Fruit fly (Drosophila melanogaster) whole organism, prepupa: Measurements from ENCODE around the gene CG4101.

ENCODE experiments used
- CG10631 ChIP-seq: fragments of 200-800 bp; sonication (Bioruptor generic); optimal IDR thresholded peaks from 2 replicates; lab custom pipeline; 2016; ENCODE audit warnings: missing biosample characterization, missing genetic modification characterization
- CG10669 ChIP-seq: fragments of 200-800 bp; sonication (Bioruptor generic); optimal IDR thresholded peaks from 3 replicates; lab custom pipeline; 2018; ENCODE audit warnings: missing biosample characterization, mild to moderate bottlenecking, missing genetic modification characterization, moderate library complexity
- CG11294 ChIP-seq: fragments of 200-800 bp; sonication (Bioruptor generic); IDR thresholded peaks from 2 replicates; pipeline ENCODE4 v1.3.6; 2022; ENCODE audit warnings: missing biosample characterization, missing genetic modification characterization
- CG11902 ChIP-seq: fragments of 200-800 bp; sonication (Bioruptor generic); optimal IDR thresholded peaks from 3 replicates; lab custom pipeline; 2016; ENCODE audit warnings: missing biosample characterization, missing genetic modification characterization
- CG15336 ChIP-seq: fragments of 200-800 bp; sonication (Bioruptor generic); IDR thresholded peaks from 2 replicates; pipeline ENCODE4 v1.3.6; 2022; ENCODE audit warnings: missing biosample characterization, missing genetic modification characterization
- CG1621 ChIP-seq: fragments of 200-800 bp; sonication (Bioruptor generic); optimal IDR thresholded peaks from 3 replicates; lab custom pipeline; 2018; ENCODE audit warnings: missing biosample characterization, mild to moderate bottlenecking, missing genetic modification characterization
- CG16779 ChIP-seq: fragments of 200-800 bp; sonication (Bioruptor generic); optimal IDR thresholded peaks from 3 replicates; lab custom pipeline; 2017; ENCODE audit warnings: missing biosample characterization, mild to moderate bottlenecking, missing genetic modification characterization
- CG3032 ChIP-seq: fragments of 200-800 bp; optimal IDR thresholded peaks from 2 replicates; lab custom pipeline; 2019; ENCODE audit warnings: missing biosample characterization, mild to moderate bottlenecking, missing genetic modification characterization, moderate library complexity
- CG31627 ChIP-seq: fragments of 200-800 bp; sonication (Bioruptor generic); optimal IDR thresholded peaks from 3 replicates; lab custom pipeline; 2016; ENCODE audit warnings: missing biosample characterization, missing genetic modification characterization
- CG32006 ChIP-seq: fragments of 200-800 bp; sonication (Bioruptor generic); optimal IDR thresholded peaks from 3 replicates; lab custom pipeline; 2017; ENCODE audit warnings: missing biosample characterization, mild to moderate bottlenecking, missing genetic modification characterization
- CG34406 ChIP-seq: fragments of 200-800 bp; sonication (Bioruptor generic); optimal IDR thresholded peaks from 3 replicates; lab custom pipeline; 2016; ENCODE audit warnings: missing biosample characterization, missing genetic modification characterization
- CG3919 ChIP-seq: fragments of 200-800 bp; sonication (Bioruptor generic); optimal IDR thresholded peaks from 3 replicates; lab custom pipeline; 2016; ENCODE audit warnings: missing biosample characterization, missing genetic modification characterization
- CG6163 ChIP-seq: fragments of 200-800 bp; sonication (Bioruptor generic); IDR thresholded peaks from 3 replicates; pipeline ENCODE4 v1.3.6; 2022; ENCODE audit warnings: missing biosample characterization, missing genetic modification characterization
- CG6276 ChIP-seq: fragments of 200-800 bp; sonication (Bioruptor generic); optimal IDR thresholded peaks from 2 replicates; lab custom pipeline; 2017; ENCODE audit warnings: missing biosample characterization, mild to moderate bottlenecking, missing genetic modification characterization
- CG6792 ChIP-seq: fragments of 200-800 bp; sonication (Bioruptor generic); optimal IDR thresholded peaks from 3 replicates; lab custom pipeline; 2016; ENCODE audit warnings: missing biosample characterization, missing genetic modification characterization
- CG6808 ChIP-seq: fragments of 200-800 bp; sonication (Bioruptor generic); optimal IDR thresholded peaks from 3 replicates; lab custom pipeline; 2017; ENCODE audit warnings: missing biosample characterization, missing genetic modification characterization, mild to moderate bottlenecking, moderate library complexity, missing genetic modification reagents
- CG6854 ChIP-seq: fragments of 200-800 bp; sonication (Bioruptor generic); optimal IDR thresholded peaks from 2 replicates; lab custom pipeline; 2017; ENCODE audit warnings: missing biosample characterization, mild to moderate bottlenecking, missing genetic modification characterization
- CG7368 ChIP-seq: fragments of 200-800 bp; sonication (Bioruptor generic); optimal IDR thresholded peaks from 3 replicates; lab custom pipeline; 2016; ENCODE audit warnings: missing biosample characterization, missing genetic modification characterization
- CG8119 ChIP-seq: fragments of 200-800 bp; sonication (Bioruptor generic); IDR thresholded peaks from 3 replicates; pipeline ENCODE4 v1.3.6; 2022; ENCODE audit warnings: missing biosample characterization, missing genetic modification characterization
- CG8319 ChIP-seq: fragments of 200-800 bp; sonication (Bioruptor generic); optimal IDR thresholded peaks from 3 replicates; lab custom pipeline; 2016; ENCODE audit warnings: missing biosample characterization, missing genetic modification characterization
- CG8632 ChIP-seq: fragments of 200-800 bp; sonication (Bioruptor generic); optimal IDR thresholded peaks from 3 replicates; lab custom pipeline; 2016; ENCODE audit warnings: missing biosample characterization, missing genetic modification characterization
- CG9139 ChIP-seq: fragments of 200-800 bp; sonication (Bioruptor generic); optimal IDR thresholded peaks from 3 replicates; lab custom pipeline; 2017; ENCODE audit warnings: missing biosample characterization, mild to moderate bottlenecking, missing genetic modification characterization
- Eip75B ChIP-seq: fragments of 200-800 bp; sonication (Bioruptor generic); optimal IDR thresholded peaks from 3 replicates; lab custom pipeline; 2016; ENCODE audit warnings: missing biosample characterization, missing genetic modification characterization
- Eip78C ChIP-seq: fragments of 200-800 bp; sonication (Bioruptor generic); peaks from one replicate; lab custom pipeline; 2016; ENCODE audit warnings: missing biosample characterization, missing genetic modification characterization
- Eip93F ChIP-seq: fragments of 200-800 bp; sonication (Bioruptor generic); optimal IDR thresholded peaks from 2 replicates; lab custom pipeline; 2016; ENCODE audit warnings: missing biosample characterization, mild to moderate bottlenecking, missing genetic modification characterization
- Ets21C ChIP-seq: fragments of 200-800 bp; sonication (Bioruptor generic); optimal IDR thresholded peaks from 3 replicates; lab custom pipeline; 2016; ENCODE audit warnings: missing biosample characterization, missing genetic modification characterization
- Gug ChIP-seq: fragments of 200-800 bp; sonication (Bioruptor generic); IDR thresholded peaks from 2 replicates; pipeline ENCODE4 v1.3.6; 2022; ENCODE audit warnings: missing biosample characterization, missing genetic modification characterization
- Hr38 ChIP-seq: sonication (Bioruptor generic); optimal IDR thresholded peaks from 2 replicates; lab custom pipeline; 2016; ENCODE audit warnings: missing biosample characterization, missing genetic modification characterization
- Hr39 ChIP-seq: fragments of 200-800 bp; sonication (Bioruptor generic); optimal IDR thresholded peaks from 2 replicates; lab custom pipeline; 2016; ENCODE audit warnings: missing biosample characterization, missing genetic modification characterization
- Hr4 ChIP-seq: fragments of 200-800 bp; sonication (Bioruptor generic); optimal IDR thresholded peaks from 3 replicates; lab custom pipeline; 2016; ENCODE audit warnings: missing biosample characterization, missing genetic modification characterization
- Lpt ChIP-seq: fragments of 200-800 bp; sonication (Bioruptor generic); optimal IDR thresholded peaks from 3 replicates; lab custom pipeline; 2016; ENCODE audit warnings: missing biosample characterization, missing genetic modification characterization
- Met ChIP-seq: fragments of 200-800 bp; sonication (Bioruptor generic); optimal IDR thresholded peaks from 3 replicates; lab custom pipeline; 2016; ENCODE audit warnings: missing biosample characterization, missing genetic modification characterization
- OdsH ChIP-seq: fragments of 200-800 bp; sonication (Bioruptor generic); optimal IDR thresholded peaks from 3 replicates; lab custom pipeline; 2016; ENCODE audit warnings: missing biosample characterization, missing genetic modification characterization
- Smox ChIP-seq: fragments of 200-800 bp; sonication (Bioruptor generic); optimal IDR thresholded peaks from 3 replicates; lab custom pipeline; 2016; ENCODE audit warnings: missing biosample characterization, missing genetic modification characterization
- Sox102F ChIP-seq: fragments of 200-800 bp; sonication (Bioruptor generic); optimal IDR thresholded peaks from 2 replicates; lab custom pipeline; 2016; ENCODE audit warnings: missing biosample characterization, mild to moderate bottlenecking, missing genetic modification characterization
- Sox14 ChIP-seq: fragments of 200-800 bp; sonication (Bioruptor generic); optimal IDR thresholded peaks from 3 replicates; lab custom pipeline; 2016; ENCODE audit warnings: missing biosample characterization, missing genetic modification characterization
- Sox15 ChIP-seq: fragments of 200-800 bp; sonication (Bioruptor generic); optimal IDR thresholded peaks from 3 replicates; lab custom pipeline; 2016; ENCODE audit warnings: missing biosample characterization, missing genetic modification characterization
- achi ChIP-seq: fragments of 200-800 bp; sonication (Bioruptor generic); optimal IDR thresholded peaks from 3 replicates; lab custom pipeline; 2016; ENCODE audit warnings: missing biosample characterization, missing genetic modification characterization
- acj6 ChIP-seq: fragments of 200-800 bp; sonication (Bioruptor generic); optimal IDR thresholded peaks from 3 replicates; lab custom pipeline; 2016; ENCODE audit warnings: missing biosample characterization, missing genetic modification characterization
- cyc ChIP-seq: fragments of 200-800 bp; sonication (Bioruptor generic); optimal IDR thresholded peaks from 3 replicates; lab custom pipeline; 2016; ENCODE audit warnings: missing biosample characterization, missing genetic modification characterization
- dac ChIP-seq: fragments of 200-800 bp; sonication (Bioruptor generic); optimal IDR thresholded peaks from 2 replicates; lab custom pipeline; 2017; ENCODE audit warnings: missing biosample characterization, mild to moderate bottlenecking, missing genetic modification characterization
- dsx ChIP-seq: fragments of 200-800 bp; optimal IDR thresholded peaks from 3 replicates; lab custom pipeline; 2019; ENCODE audit warnings: missing biosample characterization, mild to moderate bottlenecking, missing genetic modification characterization, moderate library complexity; ENCODE audit not compliant: poor library complexity, severe bottlenecking
- eg ChIP-seq: fragments of 200-800 bp; sonication (Bioruptor generic); IDR thresholded peaks from 3 replicates; pipeline ENCODE4 v1.3.6; 2022; ENCODE audit warnings: missing biosample characterization, missing genetic modification characterization
- fd59A ChIP-seq: fragments of 200-800 bp; sonication (Bioruptor generic); optimal IDR thresholded peaks from 2 replicates; lab custom pipeline; 2017; ENCODE audit warnings: missing biosample characterization, mild to moderate bottlenecking, missing genetic modification characterization, missing genetic modification reagents
- fd85E ChIP-seq: fragments of 200-800 bp; sonication (Bioruptor generic); optimal IDR thresholded peaks from 3 replicates; lab custom pipeline; 2016; ENCODE audit warnings: missing biosample characterization, missing genetic modification characterization
- lz ChIP-seq: fragments of 200-800 bp; sonication (Bioruptor generic); optimal IDR thresholded peaks from 3 replicates; lab custom pipeline; 2016; ENCODE audit warnings: missing biosample characterization, missing genetic modification characterization
- net ChIP-seq: fragments of 200-800 bp; sonication (Bioruptor generic); optimal IDR thresholded peaks from 3 replicates; lab custom pipeline; 2016; ENCODE audit warnings: missing biosample characterization, missing genetic modification characterization
- salr ChIP-seq, 2 experiments: fragments of 200-800 bp; sonication (Bioruptor generic); optimal IDR thresholded peaks; 3 replicates each; lab custom pipeline; 2016 to 2018; ENCODE audit warnings: missing biosample characterization in 2 of 2, missing genetic modification characterization in 2 of 2, mild to moderate bottlenecking in 1 of 2
- spab ChIP-seq: fragments of 200-800 bp; sonication (Bioruptor generic); optimal IDR thresholded peaks from 2 replicates; lab custom pipeline; 2017; ENCODE audit warnings: missing biosample characterization, mild to moderate bottlenecking, missing genetic modification characterization, missing genetic modification reagents
- ss ChIP-seq, 2 experiments: fragments of 200-800 bp; sonication (Bioruptor generic); optimal IDR thresholded peaks; 2 replicates in 1 of 2; 3 replicates in 1 of 2; lab custom pipeline; 2017 to 2018; ENCODE audit warnings: mild to moderate bottlenecking in 2 of 2, missing biosample characterization in 2 of 2, missing genetic modification characterization in 2 of 2, moderate library complexity in 1 of 2
- svp ChIP-seq: fragments of 200-800 bp; sonication (Bioruptor generic); peaks from one replicate; lab custom pipeline; 2016; ENCODE audit warnings: missing biosample characterization, missing genetic modification characterization
- topi ChIP-seq: fragments of 200-800 bp; sonication (Bioruptor generic); optimal IDR thresholded peaks from 3 replicates; lab custom pipeline; 2016; ENCODE audit warnings: missing biosample characterization, missing genetic modification characterization

Gene CG4101

dm6 chr3L:16647578-16648113 is 35.4 kb downstream of the CG4101 start, which contains the start of gene Abl:
Gene Abl, minus strand, starts transcription at chr3L:16647882.
- TF ChIP-seq net (GFP tag; lab: Kevin White, UChicago) (peak; percentile 38), Hr38 (GFP tag; lab: Kevin White, UChicago) (no peak), achi (GFP tag; lab: Kevin White, UChicago) (no peak), CG6854 (peak; percentile 87), CG6163 (GFP tag; lab: Robert Waterston, UW) (no peak), CG8632 (no peak), topi (GFP tag; lab: Kevin White, UChicago) (peak; percentile 16), CG32006 (GFP tag; lab: Kevin White, UChicago) (no peak), CG11294 (no peak), Met (GFP tag; lab: Kevin White, UChicago) (peak; percentile 28), CG7368 (GFP tag; lab: Kevin White, UChicago) (peak; percentile 37), Hr4 (GFP tag; lab: Kevin White, UChicago) (no peak), OdsH (GFP tag; lab: Kevin White, UChicago) (peak; percentile 13), Eip75B (no peak), CG6808 (GFP tag; lab: Kevin White, UChicago) (peak; percentile 56), CG3919 (GFP tag; lab: Kevin White, UChicago) (peak; percentile 47), CG8119 (GFP tag; lab: Robert Waterston, UW) (peak; percentile 58; the same call in 1 of the 3 replicates), CG34406 (GFP tag; lab: Kevin White, UChicago) (peak; percentile 16), CG8319 (GFP tag; lab: Kevin White, UChicago) (no peak), CG9139 (GFP tag; lab: Kevin White, UChicago) (peak; percentile 50), eg (GFP tag; lab: Robert Waterston, UW) (peak; percentile 57; the same call in 1 of the 3 replicates), CG1621 (peak; percentile 27), Sox14 (peak; percentile 71), CG11902 (peak; percentile 1), fd85E (GFP tag; lab: Kevin White, UChicago) (peak; percentile 2), dac (GFP tag; lab: Kevin White, UChicago) (peak; percentile 22), CG16779 (tag; lab: Kevin White, UChicago) (peak; percentile 37), svp (GFP tag; lab: Kevin White, UChicago) (peak; percentile 84), Sox102F (GFP tag; lab: Kevin White, UChicago) (peak; percentile 42), CG6792 (no peak), ss (GFP tag; optimal IDR thresholded peaks at IDR 0.05; lab: Kevin White, UChicago) (peak; percentile 59 to 63), Smox (peak; percentile 5), Ets21C (GFP tag; lab: Kevin White, UChicago) (peak; percentile 32), Hr39 (GFP tag; lab: Kevin White, UChicago) (peak; percentile 48), dsx (GFP tag; lab: Kevin White, UChicago) (peak; percentile 60), Sox15 (GFP tag; lab: Kevin White, UChicago) (peak; percentile 19), fd59A (no peak), cyc (GFP tag; lab: Kevin White, UChicago) (peak; percentile 39), Lpt (GFP tag; lab: Kevin White, UChicago) (no peak), Eip78C (GFP tag; lab: Kevin White, UChicago) (peak; percentile 85), CG6276 (GFP tag; lab: Kevin White, UChicago) (peak; percentile 53), CG10631 (GFP tag; lab: Kevin White, UChicago) (peak; percentile 35), acj6 (GFP tag; lab: Kevin White, UChicago) (peak; percentile 4), spab (GFP tag; lab: Kevin White, UChicago) (no peak), Gug (GFP tag; lab: Robert Waterston, UW) (no peak), CG15336 (peak; percentile 26), CG3032 (peak; percentile 9), CG10669 (no peak), CG31627 (GFP tag; lab: Kevin White, UChicago) (peak; percentile 69), salr (GFP tag; optimal IDR thresholded peaks at IDR 0.05; lab: Kevin White, UChicago) (no peak), lz (GFP tag; lab: Kevin White, UChicago) (peak; percentile 38), Eip93F (no peak)
